Worm (Caenorhabditis elegans) whole organism, L2 larva: ENCODE data around the gene tdo-2.

Experiments used
- C34F6.9 ChIP-seq: fragments of 150-350 bp; optimal IDR thresholded peaks from 2 replicates; lab custom pipeline; 2014; ENCODE audit warnings: missing biosample characterization, missing genetic modification characterization
- F13H6.1 ChIP-seq: sonication (generic microtip); optimal IDR thresholded peaks from 2 replicates; lab custom pipeline; 2016; ENCODE audit warnings: missing genetic modification characterization, missing compliant biosample characterization
- R02D3.7 ChIP-seq: fragments of 150-350 bp; optimal IDR thresholded peaks from 2 replicates; lab custom pipeline; 2014; ENCODE audit warnings: missing biosample characterization, missing genetic modification characterization
- Y55F3AM.14 ChIP-seq: fragments of 200-800 bp; sonication (Bioruptor generic); optimal IDR thresholded peaks from 2 replicates; lab custom pipeline; 2018; ENCODE audit warnings: mild to moderate bottlenecking, missing genetic modification characterization, missing compliant biosample characterization
- ZK546.5 ChIP-seq: sonication (generic microtip); optimal IDR thresholded peaks from 2 replicates; lab custom pipeline; 2017; ENCODE audit warnings: missing biosample characterization, missing genetic modification characterization
- alr-1 ChIP-seq: fragments of 150-350 bp; optimal IDR thresholded peaks from 2 replicates; lab custom pipeline; 2014; ENCODE audit warnings: missing biosample characterization, missing genetic modification characterization
- aly-2 ChIP-seq: fragments of 150-350 bp; optimal IDR thresholded peaks from 2 replicates; lab custom pipeline; 2014; ENCODE audit warnings: missing biosample characterization, missing genetic modification characterization
- ama-1 ChIP-seq: fragments of 150-350 bp; optimal IDR thresholded peaks from 2 replicates; lab custom pipeline; 2018; ENCODE audit warnings: inconsistent platforms
- blmp-1 ChIP-seq: sonication (generic microtip); optimal IDR thresholded peaks from 2 replicates; lab custom pipeline; 2017; ENCODE audit warnings: missing genetic modification characterization, mild to moderate bottlenecking, missing compliant biosample characterization, antibody characterized with exemption, moderate library complexity; ENCODE audit not compliant: insufficient read depth
- ceh-16 ChIP-seq: fragments of 150-350 bp; optimal IDR thresholded peaks from 2 replicates; lab custom pipeline; 2014; ENCODE audit warnings: missing biosample characterization, missing genetic modification characterization
- ceh-82 ChIP-seq: fragments of 150-350 bp; optimal IDR thresholded peaks from 2 replicates; lab custom pipeline; 2014; ENCODE audit warnings: missing biosample characterization, missing genetic modification characterization
- crh-2 ChIP-seq: sonication (generic microtip); optimal IDR thresholded peaks from 2 replicates; lab custom pipeline; 2017; ENCODE audit warnings: missing biosample characterization, missing genetic modification characterization
- dmd-4 ChIP-seq: sonication (generic microtip); optimal IDR thresholded peaks from 2 replicates; lab custom pipeline; 2017; ENCODE audit warnings: missing biosample characterization, missing genetic modification characterization
- egl-27 ChIP-seq: sonication (generic microtip); optimal IDR thresholded peaks from 3 replicates; lab custom pipeline; 2017; ENCODE audit warnings: missing biosample characterization, missing genetic modification reagents, missing genetic modification characterization
- elt-1 ChIP-seq: fragments of 150-350 bp; optimal IDR thresholded peaks from 2 replicates; lab custom pipeline; 2014; ENCODE audit warnings: missing biosample characterization, missing genetic modification characterization
- elt-3 ChIP-seq: sonication (generic microtip); optimal IDR thresholded peaks from 2 replicates; lab custom pipeline; 2017; ENCODE audit warnings: missing biosample characterization, missing genetic modification characterization
- fos-1 ChIP-seq: fragments of 150-350 bp; optimal IDR thresholded peaks from 2 replicates; lab custom pipeline; 2014; ENCODE audit warnings: missing biosample characterization, missing genetic modification characterization
- gmeb-1 ChIP-seq: fragments of 150-350 bp; optimal IDR thresholded peaks from 2 replicates; lab custom pipeline; 2014; ENCODE audit warnings: missing biosample characterization, missing genetic modification characterization
- lin-11 ChIP-seq: fragments of 150-350 bp; sonication (generic microtip); optimal IDR thresholded peaks from 2 replicates; lab custom pipeline; 2014; ENCODE audit warnings: missing biosample characterization, missing genetic modification characterization, inconsistent platforms, mixed read lengths
- lin-13 ChIP-seq: fragments of 150-350 bp; optimal IDR thresholded peaks from 2 replicates; lab custom pipeline; 2014; ENCODE audit warnings: missing biosample characterization, missing genetic modification reagents, missing genetic modification characterization
- lin-39 ChIP-seq: fragments of 150-350 bp; optimal IDR thresholded peaks from 2 replicates; lab custom pipeline; 2014; ENCODE audit warnings: missing biosample characterization, missing genetic modification reagents, missing genetic modification characterization
- lsy-2 ChIP-seq, 2 experiments: fragments of 150-350 bp in 1 of 2; sonication (generic microtip) in 1 of 2; optimal IDR thresholded peaks; 2 replicates each; lab custom pipeline; 2014 to 2017; ENCODE audit warnings: missing biosample characterization in 2 of 2, missing genetic modification characterization in 2 of 2
- mab-5 ChIP-seq: fragments of 150-350 bp; optimal IDR thresholded peaks from 2 replicates; lab custom pipeline; 2014; ENCODE audit warnings: missing biosample characterization, missing genetic modification characterization
- mbf-1 ChIP-seq: sonication (generic microtip); optimal IDR thresholded peaks from 2 replicates; lab custom pipeline; 2017; ENCODE audit warnings: missing biosample characterization, missing genetic modification characterization
- mdl-1 ChIP-seq, 2 experiments: fragments of 150-350 bp in 1 of 2; sonication (generic microtip) in 1 of 2; optimal IDR thresholded peaks; 2 replicates each; lab custom pipeline; 2017; ENCODE audit warnings: missing biosample characterization in 2 of 2, missing genetic modification characterization in 2 of 2
- nhr-10 ChIP-seq: sonication (generic microtip); optimal IDR thresholded peaks from 2 replicates; lab custom pipeline; 2017; ENCODE audit warnings: missing biosample characterization, missing genetic modification characterization
- nhr-11 ChIP-seq: fragments of 150-350 bp; optimal IDR thresholded peaks from 2 replicates; lab custom pipeline; 2014; ENCODE audit warnings: missing biosample characterization, missing genetic modification characterization
- nhr-12 ChIP-seq: fragments of 150-350 bp; optimal IDR thresholded peaks from 2 replicates; lab custom pipeline; 2014; ENCODE audit warnings: missing biosample characterization, missing genetic modification characterization
- nhr-129 ChIP-seq: fragments of 150-350 bp; optimal IDR thresholded peaks from 2 replicates; lab custom pipeline; 2014; ENCODE audit warnings: missing biosample characterization, missing genetic modification characterization
- nhr-21 ChIP-seq: fragments of 150-350 bp; optimal IDR thresholded peaks from 2 replicates; lab custom pipeline; 2014; ENCODE audit warnings: missing biosample characterization, missing genetic modification characterization
- nhr-23 ChIP-seq: fragments of 150-350 bp; optimal IDR thresholded peaks from 2 replicates; lab custom pipeline; 2014; ENCODE audit warnings: missing biosample characterization, missing genetic modification reagents, missing genetic modification characterization
- nhr-237 ChIP-seq: fragments of 150-350 bp; optimal IDR thresholded peaks from 2 replicates; lab custom pipeline; 2014; ENCODE audit warnings: missing biosample characterization, missing genetic modification characterization
- nhr-25 ChIP-seq: fragments of 150-350 bp; sonication (generic microtip); optimal IDR thresholded peaks from 3 replicates; lab custom pipeline; 2014; ENCODE audit warnings: missing biosample characterization, missing genetic modification characterization
- nhr-6 ChIP-seq: fragments of 150-350 bp; optimal IDR thresholded peaks from 2 replicates; lab custom pipeline; 2014; ENCODE audit warnings: missing biosample characterization, missing genetic modification characterization
- nhr-77 ChIP-seq: fragments of 150-350 bp; optimal IDR thresholded peaks from 2 replicates; lab custom pipeline; 2014; ENCODE audit warnings: missing biosample characterization, missing genetic modification characterization
- peb-1 ChIP-seq: fragments of 150-350 bp; optimal IDR thresholded peaks from 2 replicates; lab custom pipeline; 2014; ENCODE audit warnings: missing biosample characterization, missing genetic modification characterization
- sem-4 ChIP-seq: fragments of 150-350 bp; optimal IDR thresholded peaks from 2 replicates; lab custom pipeline; 2014; ENCODE audit warnings: missing biosample characterization, missing genetic modification reagents, missing genetic modification characterization
- skn-1 ChIP-seq: sonication (generic microtip); optimal IDR thresholded peaks from 2 replicates; lab custom pipeline; 2017; ENCODE audit warnings: missing biosample characterization, missing genetic modification characterization
- sma-3 ChIP-seq: sonication (generic microtip); optimal IDR thresholded peaks from 2 replicates; lab custom pipeline; 2016; ENCODE audit warnings: missing genetic modification reagents, missing genetic modification characterization, missing compliant biosample characterization
- sma-9 ChIP-seq, 2 experiments: fragments of 150-350 bp in 1 of 2; sonication (generic microtip) in 1 of 2; optimal IDR thresholded peaks; 2 replicates each; lab custom pipeline; 2014 to 2016; ENCODE audit warnings: missing genetic modification characterization in 2 of 2, mild to moderate bottlenecking in 1 of 2, missing biosample characterization in 1 of 2, missing compliant biosample characterization in 1 of 2, missing genetic modification reagents in 1 of 2, moderate library complexity in 1 of 2
- snpc-4 ChIP-seq: fragments of 150-350 bp; optimal IDR thresholded peaks from 2 replicates; lab custom pipeline; 2014; ENCODE audit warnings: missing biosample characterization, missing genetic modification characterization
- unc-39 ChIP-seq: fragments of 150-350 bp; optimal IDR thresholded peaks from 2 replicates; lab custom pipeline; 2014; ENCODE audit warnings: missing biosample characterization, missing genetic modification characterization
- unc-55 ChIP-seq: fragments of 150-350 bp; sonication (generic microtip); optimal IDR thresholded peaks from 3 replicates; lab custom pipeline; 2014; ENCODE audit warnings: missing biosample characterization, missing genetic modification reagents, missing genetic modification characterization
- unc-62 ChIP-seq: fragments of 150-350 bp; optimal IDR thresholded peaks from 2 replicates; lab custom pipeline; 2014; ENCODE audit warnings: missing biosample characterization, missing genetic modification reagents, missing genetic modification characterization
- zag-1 ChIP-seq: fragments of 150-350 bp; optimal IDR thresholded peaks from 2 replicates; lab custom pipeline; 2014; ENCODE audit warnings: missing biosample characterization, missing genetic modification characterization
- ztf-1 ChIP-seq: fragments of 200-800 bp; sonication (Bioruptor generic); conservative IDR thresholded peaks from 2 replicates; pipeline ENCODE4 v1.3.6; 2022; ENCODE audit warnings: missing genetic modification characterization, missing compliant biosample characterization
- ztf-11 ChIP-seq: sonication (generic microtip); optimal IDR thresholded peaks from 2 replicates; lab custom pipeline; 2017; ENCODE audit warnings: missing biosample characterization, missing genetic modification characterization
- ztf-4 ChIP-seq: fragments of 150-350 bp; optimal IDR thresholded peaks from 2 replicates; lab custom pipeline; 2014; ENCODE audit warnings: missing biosample characterization, missing genetic modification characterization

tdo-2 gene

ce11 chrIII:5938790-5939452 lies 19.2 kb upstream of the tdo-2 start:
- TF ChIP-seq C34F6.9 (tag; lab: Kevin White, UChicago) (no peak), nhr-10 (tag; lab: Kevin White, UChicago) (no peak), fos-1 (tag; lab: Kevin White, UChicago) (peak; percentile 55), gmeb-1 (tag; lab: Kevin White, UChicago) (peak; percentile 13)
- TF ChIP-seq, all 48 proteins: peak for 2

- TF ChIP-seq nhr-21 (peak; percentile 95), ceh-16 (tag; lab: Kevin White, UChicago) (peak; percentile 70), fos-1 (tag; lab: Kevin White, UChicago) (peak; percentile 86), mdl-1 (tag; optimal IDR thresholded peaks at IDR 0.05; lab: Kevin White, UChicago) (peak in 1 of 2 experiments; percentile 50), R02D3.7 (tag; lab: Kevin White, UChicago) (no peak), nhr-6 (tag; lab: Kevin White, UChicago) (peak; percentile 65), ZK546.5 (tag; lab: Kevin White, UChicago) (no peak), nhr-10 (tag; lab: Kevin White, UChicago) (no peak), nhr-23 (tag; lab: Kevin White, UChicago) (no peak), C34F6.9 (tag; lab: Kevin White, UChicago) (peak; percentile 66), sem-4 (tag; lab: Kevin White, UChicago) (peak; percentile 71), nhr-129 (tag; lab: Kevin White, UChicago) (peak; percentile 98), mab-5 (tag; lab: Kevin White, UChicago) (peak; percentile 39), skn-1 (no peak), zag-1 (tag; lab: Kevin White, UChicago) (peak; percentile 28), nhr-237 (tag; lab: Kevin White, UChicago) (no peak), sma-3 (GFP tag; lab: Kevin White, UChicago) (peak; percentile 90), nhr-77 (tag; lab: Kevin White, UChicago) (no peak), nhr-12 (tag; lab: Kevin White, UChicago) (no peak), blmp-1 (peak; percentile 82), lin-13 (GFP tag; lab: Kevin White, UChicago) (no peak), nhr-11 (tag; lab: Kevin White, UChicago) (no peak), dmd-4 (no peak), lin-39 (tag; lab: Kevin White, UChicago) (peak; percentile 69), snpc-4 (tag; lab: Kevin White, UChicago) (no peak), unc-39 (tag; lab: Kevin White, UChicago) (no peak), egl-27 (tag; lab: Kevin White, UChicago) (peak; percentile 88), elt-3 (tag; lab: Kevin White, UChicago) (no peak), gmeb-1 (tag; lab: Kevin White, UChicago) (peak; percentile 54), sma-9 (GFP tag; optimal IDR thresholded peaks at IDR 0.05; lab: Kevin White, UChicago) (peak; percentile 84), sma-9 (tag; optimal IDR thresholded peaks at IDR 0.05; lab: Kevin White, UChicago) (no peak), ztf-11 (no peak), mbf-1 (no peak), peb-1 (no peak), unc-62 (GFP tag; lab: Kevin White, UChicago) (peak; percentile 54), lsy-2 (tag; optimal IDR thresholded peaks at IDR 0.05; lab: Kevin White, UChicago) (peak in 1 of 2 experiments; percentile 75), lin-11 (tag; lab: Kevin White, UChicago) (no peak), aly-2 (no peak), elt-1 (tag; lab: Kevin White, UChicago) (no peak), ztf-1 (no peak), ama-1 (lab: Kevin White, UChicago) (no peak), crh-2 (peak; percentile 87), ceh-82 (no peak), alr-1 (no peak), nhr-25 (tag; lab: Kevin White, UChicago) (peak; percentile 95), ztf-4 (tag; lab: Kevin White, UChicago) (peak; percentile 64), unc-55 (GFP tag; lab: Kevin White, UChicago) (peak; percentile 86), Y55F3AM.14 (GFP tag; lab: Kevin White, UChicago) (peak; percentile 76), F13H6.1 (tag; lab: Kevin White, UChicago) (peak; percentile 63)
Observed at ce11 chrIII:5938013-5938412, 18.3 kb upstream of the tdo-2 start.
